Worm (Caenorhabditis elegans) whole organism, L1 larva: ENCODE measurements around the gene tag-321.

Experiments used
- F16B12.6 ChIP-seq: fragments of 150-350 bp; optimal IDR thresholded peaks from 2 replicates; lab custom pipeline; 2014; ENCODE audit warnings: missing biosample characterization, missing genetic modification characterization
- efl-3 ChIP-seq: fragments of 200-800 bp; sonication (Bioruptor generic); optimal IDR thresholded peaks from 2 replicates; lab custom pipeline; 2018; ENCODE audit warnings: mild to moderate bottlenecking, missing genetic modification characterization, missing compliant biosample characterization
- egl-27 ChIP-seq, 2 experiments: fragments of 150-350 bp in 1 of 2; sonication (generic microtip); optimal IDR thresholded peaks; 3 replicates each; lab custom pipeline; 2017 to 2018; ENCODE audit warnings: missing biosample characterization in 2 of 2, missing genetic modification characterization in 2 of 2, missing genetic modification reagents in 2 of 2
- elt-2 ChIP-seq: sonication (generic microtip); optimal IDR thresholded peaks from 2 replicates; lab custom pipeline; 2016; ENCODE audit warnings: missing genetic modification characterization, mild to moderate bottlenecking, inconsistent platforms, missing compliant biosample characterization, missing genetic modification reagents
- elt-3 ChIP-seq, 6 experiments: fragments of 150-350 bp in 1 of 6; sonication (generic microtip); optimal IDR thresholded peaks; 2 replicates each; lab custom pipeline; 2017 to 2018; ENCODE audit warnings: missing biosample characterization in 6 of 6, missing genetic modification characterization in 6 of 6, inconsistent platforms in 1 of 6
- fos-1 ChIP-seq: fragments of 150-350 bp; optimal IDR thresholded peaks from 2 replicates; lab custom pipeline; 2014; ENCODE audit warnings: missing biosample characterization, missing genetic modification characterization
- lsy-2 ChIP-seq, 2 experiments: fragments of 150-350 bp; optimal IDR thresholded peaks; 2 replicates each; lab custom pipeline; 2014; ENCODE audit warnings: missing biosample characterization in 2 of 2, missing genetic modification characterization in 2 of 2
- snpc-4 ChIP-seq: fragments of 150-350 bp; optimal IDR thresholded peaks from 2 replicates; lab custom pipeline; 2014; ENCODE audit warnings: missing biosample characterization, missing genetic modification characterization
- unc-62 ChIP-seq: fragments of 150-350 bp; optimal IDR thresholded peaks from 2 replicates; lab custom pipeline; 2014; ENCODE audit warnings: missing biosample characterization, missing genetic modification reagents, missing genetic modification characterization
- ztf-4 ChIP-seq: fragments of 150-350 bp; optimal IDR thresholded peaks from 2 replicates; lab custom pipeline; 2014; ENCODE audit warnings: missing biosample characterization, missing genetic modification characterization

DNA sequence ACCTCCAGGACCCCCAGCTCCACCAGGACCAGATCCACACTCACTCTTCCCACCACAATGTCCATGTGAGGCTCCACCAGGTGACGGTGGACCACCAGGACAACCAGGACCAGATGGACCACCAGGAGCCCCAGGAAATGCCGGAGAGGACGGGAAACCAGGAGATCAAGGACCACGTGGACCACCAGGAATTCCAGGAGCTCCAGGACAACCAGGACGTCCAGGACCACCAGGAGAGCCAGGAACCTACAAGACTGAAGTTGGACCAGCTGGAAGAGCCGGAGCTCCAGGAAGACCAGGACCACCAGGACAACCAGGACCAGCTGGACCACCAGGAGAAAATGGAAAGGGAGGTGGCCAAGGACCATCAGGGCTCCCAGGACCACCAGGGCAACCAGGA lies 29.5 kb downstream of the tag-321 start:
- TF ChIP-seq ztf-4 (no peak), snpc-4 (tag; lab: Kevin White, UChicago) (no peak), efl-3 (no peak), F16B12.6 (tag; lab: Kevin White, UChicago) (no peak), lsy-2 (tag; optimal IDR thresholded peaks at IDR 0.05; lab: Kevin White, UChicago) (no peak), elt-3 (tag; optimal IDR thresholded peaks at IDR 0.05; lab: Kevin White, UChicago) (no peak), elt-2 (no peak), fos-1 (no peak), egl-27 (tag; optimal IDR thresholded peaks at IDR 0.05; lab: Kevin White, UChicago) (no peak), unc-62 (GFP tag; lab: Kevin White, UChicago) (no peak)
